Worm (Caenorhabditis elegans) whole organism, young adult: ENCODE results near the gene C10C6.3.

Experiments
- ama-1 ChIP-seq, 3 experiments: fragments of 150-350 bp in 1 of 3; sonication (generic microtip) in 2 of 3; optimal IDR thresholded peaks; 2 replicates each; lab custom pipeline; 2014 to 2018; ENCODE audit warnings: missing biosample characterization in 2 of 3, missing genetic modification characterization in 2 of 3, missing genetic modification reagents in 2 of 3
- snpc-4 ChIP-seq, 5 experiments: fragments of 150-350 bp in 1 of 5; sonication (generic microtip) in 4 of 5; optimal IDR thresholded peaks; 2 replicates each; lab custom pipeline; 2014 to 2018; ENCODE audit warnings: missing genetic modification characterization in 5 of 5, missing biosample characterization in 3 of 5, antibody characterized with exemption in 2 of 5, mild to moderate bottlenecking in 2 of 5, missing compliant biosample characterization in 2 of 5, missing genotype in 2 of 5, moderate library complexity in 2 of 5, missing genetic modification reagents in 1 of 5

DNA sequence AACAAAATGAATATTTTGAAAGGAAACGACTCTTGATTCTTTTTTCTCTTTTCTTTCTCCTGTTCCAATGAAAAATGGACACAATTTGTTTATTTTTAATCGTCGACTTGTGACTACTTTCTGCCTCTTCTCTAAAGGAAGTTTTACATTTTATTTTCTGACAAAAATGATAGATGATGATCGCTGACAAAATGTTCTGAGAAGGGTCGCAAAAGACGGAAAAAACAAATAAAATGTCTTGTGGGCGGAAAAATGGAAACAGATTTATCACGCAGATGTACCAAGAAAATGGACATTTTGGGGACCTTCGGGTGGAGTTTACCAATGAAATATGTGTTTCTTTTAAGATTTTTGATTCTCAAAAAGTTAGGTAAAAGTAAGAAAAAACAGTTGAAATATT lies 12.1 kb downstream of the C10C6.3 start:
- TF ChIP-seq ama-1 (optimal IDR thresholded peaks at IDR 0.05; lab: Kevin White, UChicago), result no peak
- TF ChIP-seq ama-1 (GFP tag; optimal IDR thresholded peaks at IDR 0.05; lab: Kevin White, UChicago), result no peak
- TF ChIP-seq snpc-4 (GFP tag; optimal IDR thresholded peaks at IDR 0.05; lab: Kevin White, UChicago), result no peak
- TF ChIP-seq snpc-4 (tag; optimal IDR thresholded peaks at IDR 0.05; lab: Kevin White, UChicago), result no peak
